Fruit fly (Drosophila melanogaster) whole organism, embryonic: Measurements from ENCODE around the gene Vti1b.

Source experiments
- BEAF-32 ChIP-seq: fragments of 200-800 bp; sonication (Bioruptor generic); optimal IDR thresholded peaks from 3 replicates; lab custom pipeline; 2017; ENCODE audit warnings: missing biosample characterization, missing genetic modification characterization, mild to moderate bottlenecking, moderate library complexity, missing genetic modification reagents
- CG10431 ChIP-seq: fragments of 200-800 bp; sonication (Bioruptor generic); optimal IDR thresholded peaks from 3 replicates; lab custom pipeline; 2018; ENCODE audit warnings: missing biosample characterization, mild to moderate bottlenecking, missing genetic modification characterization
- CG11560 ChIP-seq: fragments of 200-800 bp; sonication (Bioruptor generic); IDR thresholded peaks from 3 replicates; pipeline ENCODE4 v1.3.6; 2022; ENCODE audit warnings: missing biosample characterization, missing genetic modification characterization
- CG12071 ChIP-seq: fragments of 200-800 bp; sonication (Bioruptor generic); optimal IDR thresholded peaks from 3 replicates; lab custom pipeline; 2018; ENCODE audit warnings: missing biosample characterization, mild to moderate bottlenecking, missing genetic modification characterization
- CG12659 ChIP-seq: fragments of 200-800 bp; sonication (Bioruptor generic); optimal IDR thresholded peaks from 3 replicates; lab custom pipeline; 2017; ENCODE audit warnings: mild to moderate bottlenecking, missing biosample characterization, missing genetic modification reagents, missing genetic modification characterization
- CG12769 ChIP-seq: fragments of 200-800 bp; sonication (Bioruptor generic); optimal IDR thresholded peaks from 2 replicates; lab custom pipeline; 2019; ENCODE audit warnings: missing biosample characterization, mild to moderate bottlenecking, missing genetic modification characterization, moderate library complexity
- CG14441 ChIP-seq: fragments of 200-800 bp; sonication (Bioruptor generic); IDR thresholded peaks from 2 replicates; pipeline ENCODE4 v1.3.6; 2022; ENCODE audit warnings: missing biosample characterization, missing genetic modification characterization
- CG14710 ChIP-seq: fragments of 200-800 bp; sonication (Bioruptor generic); optimal IDR thresholded peaks from 3 replicates; lab custom pipeline; 2019; ENCODE audit warnings: missing biosample characterization, mild to moderate bottlenecking, missing genetic modification characterization, moderate library complexity
- CG1529 ChIP-seq: fragments of 200-800 bp; sonication (Bioruptor generic); optimal IDR thresholded peaks from 3 replicates; lab custom pipeline; 2018; ENCODE audit warnings: missing biosample characterization, missing genetic modification characterization
- CG15696 ChIP-seq: fragments of 200-800 bp; sonication (Bioruptor generic); optimal IDR thresholded peaks from 2 replicates; lab custom pipeline; 2019; ENCODE audit warnings: missing biosample characterization, mild to moderate bottlenecking, missing genetic modification characterization, moderate library complexity
- CG17186 ChIP-seq: fragments of 200-800 bp; sonication (Bioruptor generic); optimal IDR thresholded peaks from 3 replicates; lab custom pipeline; 2017; ENCODE audit warnings: missing biosample characterization, missing genetic modification reagents, missing genetic modification characterization
- CG18619 ChIP-seq: fragments of 200-800 bp; sonication (Bioruptor generic); optimal IDR thresholded peaks from 3 replicates; lab custom pipeline; 2017; ENCODE audit warnings: missing biosample characterization, mild to moderate bottlenecking, missing genetic modification characterization
- CG4404 ChIP-seq: fragments of 200-800 bp; sonication (Bioruptor generic); IDR thresholded peaks from 2 replicates; pipeline ENCODE4 v1.3.6; 2022; ENCODE audit warnings: missing biosample characterization, missing genetic modification characterization
- CG6854 ChIP-seq: fragments of 200-800 bp; sonication (Bioruptor generic); optimal IDR thresholded peaks from 3 replicates; lab custom pipeline; 2017; ENCODE audit warnings: missing biosample characterization, mild to moderate bottlenecking, missing genetic modification characterization
- CG7556 ChIP-seq: fragments of 200-800 bp; sonication (Bioruptor generic); optimal IDR thresholded peaks from 2 replicates; lab custom pipeline; 2017; ENCODE audit warnings: missing biosample characterization, mild to moderate bottlenecking, missing genetic modification characterization
- CG7963 ChIP-seq: fragments of 200-800 bp; sonication (Bioruptor generic); IDR thresholded peaks from 3 replicates; pipeline ENCODE4 v1.3.6; 2022; ENCODE audit warnings: missing biosample characterization, missing genetic modification characterization; ENCODE audit not compliant: partially characterized antibody
- CkIIα-i1 ChIP-seq: fragments of 200-800 bp; sonication (Bioruptor generic); IDR thresholded peaks from 2 replicates; pipeline ENCODE4 v1.3.6; 2022; ENCODE audit warnings: missing biosample characterization, missing genetic modification characterization
- CrebB ChIP-seq: fragments of 200-800 bp; sonication (Bioruptor generic); optimal IDR thresholded peaks from 3 replicates; lab custom pipeline; 2018; ENCODE audit warnings: missing biosample characterization, mild to moderate bottlenecking, missing genetic modification characterization
- D19B ChIP-seq: fragments of 200-800 bp; sonication (Bioruptor generic); optimal IDR thresholded peaks from 2 replicates; lab custom pipeline; 2017; ENCODE audit warnings: missing biosample characterization, mild to moderate bottlenecking, missing genetic modification characterization
- Dip2 ChIP-seq: fragments of 200-800 bp; sonication (Bioruptor generic); IDR thresholded peaks from 2 replicates; pipeline ENCODE4 v1.3.6; 2022; ENCODE audit warnings: missing biosample characterization, missing genetic modification characterization
- Doc3 ChIP-seq: fragments of 200-800 bp; sonication (Bioruptor generic); IDR thresholded peaks from 3 replicates; pipeline ENCODE4 v1.3.6; 2022; ENCODE audit warnings: missing biosample characterization, missing genetic modification characterization; ENCODE audit not compliant: partially characterized antibody
- E2f1 ChIP-seq: fragments of 200-800 bp; sonication (Bioruptor generic); IDR thresholded peaks from 2 replicates; pipeline ENCODE4 v1.3.6; 2022; ENCODE audit warnings: missing biosample characterization, missing genetic modification characterization
- E2f2 ChIP-seq: fragments of 200-800 bp; sonication (Bioruptor generic); IDR thresholded peaks from 2 replicates; pipeline ENCODE4 v1.3.6; 2022; ENCODE audit warnings: missing biosample characterization, missing genetic modification characterization
- Gsc ChIP-seq: fragments of 200-800 bp; sonication (Bioruptor generic); IDR thresholded peaks from 2 replicates; pipeline ENCODE4 v1.3.6; 2022; ENCODE audit warnings: missing biosample characterization, missing genetic modification characterization
- Lim3 ChIP-seq: fragments of 200-800 bp; sonication (Bioruptor generic); IDR thresholded peaks from 2 replicates; pipeline ENCODE4 v1.3.6; 2022; ENCODE audit warnings: missing biosample characterization, missing genetic modification characterization
- MBD-R2 ChIP-seq: fragments of 200-800 bp; sonication (Bioruptor generic); IDR thresholded peaks from 2 replicates; pipeline ENCODE4 v1.3.6; 2022; ENCODE audit warnings: missing biosample characterization, missing genetic modification characterization
- MESR4 ChIP-seq: fragments of 200-800 bp; sonication (Bioruptor generic); optimal IDR thresholded peaks from 2 replicates; lab custom pipeline; 2018; ENCODE audit warnings: missing biosample characterization, mild to moderate bottlenecking, missing genetic modification characterization, moderate library complexity
- Med ChIP-seq: fragments of 200-800 bp; sonication (Bioruptor generic); peaks from one replicate; lab custom pipeline; 2016; ENCODE audit warnings: missing biosample characterization, missing genetic modification characterization, mild to moderate bottlenecking, inconsistent platforms, moderate library complexity
- NfI ChIP-seq: fragments of 200-800 bp; sonication (Bioruptor generic); optimal IDR thresholded peaks from 3 replicates; lab custom pipeline; 2018; ENCODE audit warnings: missing biosample characterization, mild to moderate bottlenecking, missing genetic modification characterization, moderate library complexity
- Ravus ChIP-seq: fragments of 200-800 bp; sonication (Bioruptor generic); IDR thresholded peaks from 2 replicates; pipeline ENCODE4 v1.3.6; 2022; ENCODE audit warnings: missing biosample characterization, missing genetic modification characterization
- Trl ChIP-seq, 3 experiments: fragments of >200 bp in 2 of 3; fragments of 200-800 bp in 1 of 3; sonication (Bioruptor generic) in 1 of 3; optimal IDR thresholded peaks; 2 replicates in 1 of 3; 3 replicates in 2 of 3; lab custom pipeline; 2016 to 2017; ENCODE audit warnings: missing biosample characterization in 1 of 3, missing genetic modification characterization in 1 of 3
- ac ChIP-seq: fragments of 200-800 bp; sonication (Bioruptor generic); optimal IDR thresholded peaks from 3 replicates; lab custom pipeline; 2017; ENCODE audit warnings: missing biosample characterization, mild to moderate bottlenecking, missing genetic modification characterization
- ase ChIP-seq: fragments of 200-800 bp; sonication (Bioruptor generic); IDR thresholded peaks from 3 replicates; pipeline ENCODE4 v1.3.6; 2022; ENCODE audit warnings: missing biosample characterization, missing genetic modification characterization
- croc ChIP-seq: fragments of 200-800 bp; sonication (Bioruptor generic); conservative IDR thresholded peaks from 3 replicates; pipeline ENCODE4 v1.3.6; 2022; ENCODE audit warnings: missing biosample characterization, missing genetic modification characterization
- disco-r ChIP-seq: fragments of 200-800 bp; sonication (Bioruptor generic); optimal IDR thresholded peaks from 2 replicates; lab custom pipeline; 2016; ENCODE audit warnings: missing biosample characterization, missing genetic modification characterization
- fd102C ChIP-seq: fragments of 200-800 bp; sonication (Bioruptor generic); optimal IDR thresholded peaks from 2 replicates; lab custom pipeline; 2018; ENCODE audit warnings: missing biosample characterization, mild to moderate bottlenecking, missing genetic modification characterization, moderate library complexity
- ind ChIP-seq: fragments of 200-800 bp; sonication (Bioruptor generic); optimal IDR thresholded peaks from 3 replicates; lab custom pipeline; 2016; ENCODE audit warnings: missing biosample characterization, missing genetic modification characterization
- inv ChIP-seq: fragments of 200-800 bp; sonication (Bioruptor generic); IDR thresholded peaks from 2 replicates; pipeline ENCODE4 v1.3.6; 2022; ENCODE audit warnings: missing biosample characterization, missing genetic modification characterization; ENCODE audit not compliant: partially characterized antibody
- mld ChIP-seq: fragments of 200-800 bp; sonication (Bioruptor generic); IDR thresholded peaks from 3 replicates; pipeline ENCODE4 v1.3.6; 2022; ENCODE audit warnings: missing biosample characterization, missing genetic modification characterization; ENCODE audit not compliant: partially characterized antibody
- nau ChIP-seq: fragments of 200-800 bp; sonication (Bioruptor generic); optimal IDR thresholded peaks from 3 replicates; lab custom pipeline; 2017; ENCODE audit warnings: missing biosample characterization, mild to moderate bottlenecking, missing genetic modification characterization, missing genetic modification reagents
- oc ChIP-seq: fragments of 200-800 bp; sonication (Bioruptor generic); optimal IDR thresholded peaks from 2 replicates; lab custom pipeline; 2018; ENCODE audit warnings: missing biosample characterization, mild to moderate bottlenecking, missing genetic modification characterization, moderate library complexity
- odd ChIP-seq: fragments of 200-800 bp; sonication (Bioruptor generic); optimal IDR thresholded peaks from 2 replicates; lab custom pipeline; 2017; ENCODE audit warnings: missing biosample characterization, mild to moderate bottlenecking, missing genetic modification characterization
- pzg ChIP-seq: fragments of 200-800 bp; sonication (Bioruptor generic); optimal IDR thresholded peaks from 3 replicates; lab custom pipeline; 2018; ENCODE audit warnings: missing biosample characterization, mild to moderate bottlenecking, missing genetic modification characterization, moderate library complexity
- slbo ChIP-seq: fragments of 200-800 bp; sonication (Bioruptor generic); IDR thresholded peaks from 2 replicates; pipeline ENCODE4 v1.3.6; 2022; ENCODE audit warnings: missing biosample characterization, missing genetic modification characterization
- slou ChIP-seq: fragments of 200-800 bp; sonication (Bioruptor generic); optimal IDR thresholded peaks from 3 replicates; lab custom pipeline; 2016; ENCODE audit warnings: missing biosample characterization, missing genetic modification characterization
- so ChIP-seq: fragments of 200-800 bp; sonication (Bioruptor generic); IDR thresholded peaks from 3 replicates; pipeline ENCODE4 v1.3.6; 2022; ENCODE audit warnings: missing biosample characterization, missing genetic modification characterization
- tio ChIP-seq: fragments of 200-800 bp; sonication (Bioruptor generic); optimal IDR thresholded peaks from 2 replicates; lab custom pipeline; 2017; ENCODE audit warnings: missing biosample characterization, missing genetic modification characterization, inconsistent platforms

Gene Vti1b

dm6 chr3R:18402549-18403429, 6.0 kb downstream of the Vti1b start, which contains the start of the genes Wdr37 and koko (continued):
- TF ChIP-seq CG11560 (tag; lab: Robert Waterston, UW) (peak; percentile 94), CG4404 (GFP tag; lab: Robert Waterston, UW) (peak; percentile 98), CG15696 (tag; lab: Kevin White, UChicago) (peak; percentile 97), tio (GFP tag; lab: Kevin White, UChicago) (peak; percentile 97), pzg (GFP tag; lab: Kevin White, UChicago) (peak; percentile 46), CkIIα-i1 (GFP tag; lab: Robert Waterston, UW) (peak; percentile 79), Dip2 (peak; percentile 50; the same call in 1 of the 2 replicates), odd (GFP tag; lab: Kevin White, UChicago) (peak; percentile 88), E2f2 (GFP tag; lab: Robert Waterston, UW) (peak; percentile 86), CG7556 (GFP tag; lab: Kevin White, UChicago) (peak; percentile 97), NfI (GFP tag; lab: Kevin White, UChicago) (peak; percentile 90), Med (GFP tag; lab: Kevin White, UChicago) (peak; percentile 94), Lim3 (GFP tag; lab: Robert Waterston, UW) (peak; percentile 85), CG17186 (GFP tag; lab: Kevin White, UChicago) (peak; percentile 78), CG12769 (tag; lab: Kevin White, UChicago) (peak; percentile 54), Gsc (GFP tag; lab: Robert Waterston, UW) (peak; percentile 90), Trl (optimal IDR thresholded peaks at IDR 0.05; lab: Kevin White, UChicago) (no peak), Trl (GFP tag; optimal IDR thresholded peaks at IDR 0.05; lab: Kevin White, UChicago) (peak; percentile 82), CG7963 (peak; percentile 35; the same call in 1 of the 3 replicates), CG14710 (tag; lab: Kevin White, UChicago) (peak; percentile 98), CG14441 (GFP tag; lab: Robert Waterston, UW) (peak; percentile 95), slou (peak; percentile 94), E2f1 (GFP tag; lab: Robert Waterston, UW) (peak; percentile 98), MBD-R2 (GFP tag; lab: Robert Waterston, UW) (peak; percentile 98), slbo (GFP tag; lab: Robert Waterston, UW) (peak; percentile 99), ind (GFP tag; lab: Kevin White, UChicago) (peak; percentile 96), inv (GFP tag; lab: Robert Waterston, UW) (peak; percentile 54; the same call in 1 of the 2 replicates), MESR4 (GFP tag; lab: Kevin White, UChicago) (peak; percentile 61), BEAF-32 (peak; percentile 70), CG6854 (GFP tag; lab: Kevin White, UChicago) (peak; percentile 87), disco-r (peak; percentile 26), croc (GFP tag; lab: Robert Waterston, UW) (peak; percentile 97), ac (GFP tag; lab: Kevin White, UChicago) (peak; percentile 65), ase (GFP tag; lab: Robert Waterston, UW) (peak; percentile 94), CG18619 (GFP tag; lab: Kevin White, UChicago) (peak; percentile 94), CG12659 (peak; percentile 98), CG10431 (GFP tag; lab: Kevin White, UChicago) (peak; percentile 70), nau (peak; percentile 83), fd102C (GFP tag; lab: Kevin White, UChicago) (peak; percentile 40), Doc3 (GFP tag; lab: Robert Waterston, UW) (peak; percentile 46; the same call in 1 of the 3 replicates), Ravus (GFP tag; lab: Robert Waterston, UW) (peak; percentile 94), CG1529 (GFP tag; lab: Kevin White, UChicago) (peak; percentile 80), oc (peak; percentile 96), D19B (GFP tag; lab: Kevin White, UChicago) (peak; percentile 80), mld (GFP tag; lab: Robert Waterston, UW) (no peak), CrebB (tag; lab: Kevin White, UChicago) (peak; percentile 90), so (GFP tag; lab: Robert Waterston, UW) (peak; percentile 90), CG12071 (GFP tag; lab: Kevin White, UChicago) (peak; percentile 24)
